Worm (Caenorhabditis elegans) whole organism, young adult: Measurements from ENCODE around the gene F52D2.7.

Experiments
- B0019.2 ChIP-seq: fragments of 200-800 bp; sonication (Bioruptor generic); conservative IDR thresholded peaks from 2 replicates; pipeline ENCODE4 v1.3.6; 2022; ENCODE audit warnings: missing genetic modification reagents, missing genetic modification characterization, missing compliant biosample characterization
- B0035.1 ChIP-seq: sonication (generic microtip); optimal IDR thresholded peaks from 2 replicates; lab custom pipeline; 2016; ENCODE audit warnings: missing genetic modification characterization, mild to moderate bottlenecking, missing compliant biosample characterization, missing genotype, missing genetic modification reagents
- F10E7.11 ChIP-seq: sonication (generic microtip); optimal IDR thresholded peaks from 2 replicates; lab custom pipeline; 2017; ENCODE audit warnings: mild to moderate bottlenecking, missing genetic modification characterization, moderate library complexity, missing compliant biosample characterization
- F22D6.2 ChIP-seq: sonication (generic microtip); optimal IDR thresholded peaks from 2 replicates; lab custom pipeline; 2016; ENCODE audit warnings: mild to moderate bottlenecking, missing genetic modification characterization, missing compliant biosample characterization
- F33H1.4 ChIP-seq: fragments of 200-800 bp; sonication (Bioruptor generic); IDR thresholded peaks from 2 replicates; pipeline ENCODE4 v1.3.6; 2022; ENCODE audit warnings: missing genetic modification reagents, missing genetic modification characterization, missing compliant biosample characterization
- T26A5.8 ChIP-seq: sonication (generic microtip); optimal IDR thresholded peaks from 2 replicates; lab custom pipeline; 2016; ENCODE audit warnings: missing genetic modification characterization, missing compliant biosample characterization
- aptf-2 ChIP-seq: fragments of 200-800 bp; sonication (Bioruptor generic); conservative IDR thresholded peaks from 2 replicates; pipeline ENCODE4 v1.3.6; 2022; ENCODE audit warnings: missing genetic modification reagents, missing genetic modification characterization, missing compliant biosample characterization
- attf-3 ChIP-seq: fragments of 200-800 bp; sonication (Bioruptor generic); conservative IDR thresholded peaks from 2 replicates; pipeline ENCODE4 v1.3.6; 2022; ENCODE audit warnings: missing genetic modification reagents, missing genetic modification characterization, missing compliant biosample characterization
- bed-1 ChIP-seq: fragments of 200-800 bp; sonication (Bioruptor generic); IDR thresholded peaks from 2 replicates; pipeline ENCODE4 v1.3.6; 2022; ENCODE audit warnings: missing genetic modification reagents, missing genetic modification characterization, missing compliant biosample characterization
- bed-2 ChIP-seq: fragments of 200-800 bp; sonication (Bioruptor generic); IDR thresholded peaks from 2 replicates; pipeline ENCODE4 v1.3.6; 2022; ENCODE audit warnings: missing genetic modification reagents, missing genetic modification characterization, missing compliant biosample characterization
- cebp-1 ChIP-seq, 2 experiments: fragments of 200-800 bp in 1 of 2; sonication (Bioruptor generic) in 1 of 2; sonication (generic microtip) in 1 of 2; IDR thresholded peaks in 1 of 2; optimal IDR thresholded peaks in 1 of 2; 2 replicates each; pipeline versions ENCODE4 v1.3.6 to Lab custom; 2017 to 2022; ENCODE audit warnings: missing compliant biosample characterization in 2 of 2, missing genetic modification characterization in 2 of 2, mild to moderate bottlenecking in 1 of 2, missing genetic modification reagents in 1 of 2, moderate library complexity in 1 of 2
- ceh-58 ChIP-seq: fragments of 200-800 bp; sonication (Bioruptor generic); IDR thresholded peaks from 2 replicates; pipeline ENCODE4 v1.3.6; 2022; ENCODE audit warnings: missing genetic modification characterization, missing compliant biosample characterization
- efl-1 ChIP-seq: fragments of 150-350 bp; optimal IDR thresholded peaks from 2 replicates; lab custom pipeline; 2014; ENCODE audit warnings: missing biosample characterization, missing genetic modification reagents, missing genetic modification characterization
- egrh-3 ChIP-seq: fragments of 200-800 bp; sonication (Bioruptor generic); IDR thresholded peaks from 2 replicates; pipeline ENCODE4 v1.3.6; 2022; ENCODE audit warnings: missing genetic modification reagents, missing genetic modification characterization, missing compliant biosample characterization
- ets-4 ChIP-seq: fragments of 200-800 bp; sonication (Bioruptor generic); optimal IDR thresholded peaks from 2 replicates; lab custom pipeline; 2018; ENCODE audit warnings: mild to moderate bottlenecking, missing genetic modification characterization, missing compliant biosample characterization
- fkh-3 ChIP-seq: sonication (generic microtip); optimal IDR thresholded peaks from 2 replicates; lab custom pipeline; 2016; ENCODE audit warnings: mild to moderate bottlenecking, missing genetic modification characterization, missing compliant biosample characterization
- gei-17 ChIP-seq: fragments of 200-800 bp; sonication (Bioruptor generic); optimal IDR thresholded peaks from 2 replicates; lab custom pipeline; 2018; ENCODE audit warnings: mild to moderate bottlenecking, missing genetic modification characterization, missing compliant biosample characterization
- him-1 ChIP-seq: sonication (generic microtip); optimal IDR thresholded peaks from 2 replicates; lab custom pipeline; 2016; ENCODE audit warnings: missing genotype, missing genetic modification reagents, missing genetic modification characterization, missing compliant biosample characterization
- hlh-26 ChIP-seq: fragments of 200-800 bp; sonication (Bioruptor generic); conservative IDR thresholded peaks from 2 replicates; pipeline ENCODE4 v1.3.6; 2022; ENCODE audit warnings: missing genetic modification reagents, missing genetic modification characterization, missing compliant biosample characterization
- hsf-1 ChIP-seq: fragments of 200-800 bp; sonication (Bioruptor generic); IDR thresholded peaks from 2 replicates; pipeline ENCODE4 v1.3.6; 2022; ENCODE audit warnings: missing genetic modification reagents, missing genetic modification characterization, missing compliant biosample characterization
- lin-54 ChIP-seq: fragments of 200-800 bp; sonication (Bioruptor generic); optimal IDR thresholded peaks from 2 replicates; lab custom pipeline; 2018; ENCODE audit warnings: mild to moderate bottlenecking, missing genetic modification characterization, missing compliant biosample characterization
- madf-6 ChIP-seq: fragments of 200-800 bp; sonication (Bioruptor generic); IDR thresholded peaks from 2 replicates; pipeline ENCODE4 v1.3.6; 2022; ENCODE audit warnings: missing genetic modification reagents, missing genetic modification characterization, missing compliant biosample characterization
- mxl-1 ChIP-seq: sonication (generic microtip); optimal IDR thresholded peaks from 2 replicates; lab custom pipeline; 2016; ENCODE audit warnings: missing genetic modification characterization, missing compliant biosample characterization
- rcor-1 ChIP-seq: fragments of 200-800 bp; sonication (Bioruptor generic); IDR thresholded peaks from 2 replicates; pipeline ENCODE4 v1.3.6; 2022; ENCODE audit warnings: missing genetic modification reagents, missing genetic modification characterization, missing compliant biosample characterization
- rpc-1 ChIP-seq, 2 experiments: fragments of 150-350 bp in 1 of 2; sonication (generic microtip) in 1 of 2; optimal IDR thresholded peaks; 2 replicates each; lab custom pipeline; 2014 to 2018; ENCODE audit warnings: missing biosample characterization in 1 of 2, missing genetic modification characterization in 1 of 2, missing genetic modification reagents in 1 of 2, missing genotype in 1 of 2
- sdz-38 ChIP-seq: sonication (generic microtip); optimal IDR thresholded peaks from 2 replicates; lab custom pipeline; 2016; ENCODE audit warnings: missing genotype, missing genetic modification characterization, missing compliant biosample characterization
- unc-62 ChIP-seq: fragments of 150-350 bp; optimal IDR thresholded peaks from 2 replicates; lab custom pipeline; 2014; ENCODE audit warnings: missing biosample characterization, missing genetic modification reagents, missing genetic modification characterization
- zim-3 ChIP-seq: sonication (generic microtip); optimal IDR thresholded peaks from 2 replicates; lab custom pipeline; 2017; ENCODE audit warnings: mild to moderate bottlenecking, missing genetic modification characterization, moderate library complexity, missing compliant biosample characterization
- ztf-18 ChIP-seq: sonication (generic microtip); optimal IDR thresholded peaks from 2 replicates; lab custom pipeline; 2016; ENCODE audit warnings: missing genotype, mild to moderate bottlenecking, missing genetic modification characterization, missing compliant biosample characterization
- ztf-22 ChIP-seq: fragments of 200-800 bp; sonication (Bioruptor generic); optimal IDR thresholded peaks from 2 replicates; lab custom pipeline; 2018; ENCODE audit warnings: mild to moderate bottlenecking, missing genetic modification characterization, moderate library complexity, missing compliant biosample characterization
- ztf-26 ChIP-seq: sonication (generic microtip); optimal IDR thresholded peaks from 2 replicates; lab custom pipeline; 2017; ENCODE audit warnings: missing genetic modification characterization, missing compliant biosample characterization

Gene F52D2.7

ce11 chrX:1998825-1999224 lies 36.5 kb downstream of the F52D2.7 start (continued):
- no peak for TF ChIP-seq ztf-22 (GFP tag; lab: Kevin White, UChicago)
- no peak for TF ChIP-seq hlh-26
- no peak for TF ChIP-seq bed-2 (GFP tag; lab: Robert Waterston, UW)
- TF ChIP-seq attf-3 (GFP tag; lab: Robert Waterston, UW): no peak
- no peak for TF ChIP-seq sdz-38 (tag; lab: Kevin White, UChicago)
- no peak for TF ChIP-seq F10E7.11
- no peak for TF ChIP-seq zim-3 (tag; lab: Kevin White, UChicago)
- no peak for TF ChIP-seq F33H1.4 (GFP tag; lab: Robert Waterston, UW)
- TF ChIP-seq rpc-1 (optimal IDR thresholded peaks at IDR 0.05; lab: Kevin White, UChicago): peak; percentile 39
- TF ChIP-seq rpc-1 (tag; optimal IDR thresholded peaks at IDR 0.05; lab: Kevin White, UChicago): peak; percentile 71
- no peak for TF ChIP-seq rcor-1 (GFP tag; lab: Robert Waterston, UW)
- TF ChIP-seq B0035.1 (tag; lab: Kevin White, UChicago): no peak
- no peak for TF ChIP-seq bed-1 (GFP tag; lab: Robert Waterston, UW)

DNA sequence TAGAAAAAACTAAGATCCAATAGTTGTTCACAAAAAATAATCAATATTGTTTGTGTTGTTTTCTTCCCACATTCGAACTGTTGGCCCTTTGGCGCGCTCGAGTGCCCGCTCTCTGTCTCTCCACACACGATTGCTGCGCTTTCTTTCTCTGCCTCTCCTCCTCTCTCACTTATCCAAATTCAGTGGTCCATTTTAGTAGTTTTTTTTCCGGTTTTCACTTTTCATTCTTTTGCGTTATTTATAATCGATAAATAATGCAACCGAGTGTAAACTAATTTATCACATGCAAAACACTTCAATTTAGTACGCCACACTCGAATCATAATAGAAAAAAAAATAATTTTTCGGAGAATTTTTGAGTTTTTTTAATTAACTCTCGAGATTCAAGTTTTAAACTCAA lies 38.1 kb downstream of the F52D2.7 start:
- TF ChIP-seq efl-1 (peak; percentile 17), gei-17 (GFP tag; lab: Kevin White, UChicago) (no peak)
- TF ChIP-seq, all 124 proteins: peak for 1

- TF ChIP-seq hsf-1 (GFP tag; lab: Robert Waterston, UW) (peak; percentile 95), egrh-3 (GFP tag; lab: Robert Waterston, UW) (peak; percentile 79), madf-6 (GFP tag; lab: Robert Waterston, UW) (0 out of 2 replicates have a peak, but pooled peaks have one; percentile 6)
Observed at ce11 chrX:2002613-2003012, 40.2 kb downstream of the F52D2.7 start.

ce11 chrX:2012491-2013201 lies 50.3 kb downstream of the F52D2.7 start, which contains the start of gene Y102A11A.9:
Gene Y102A11A.9 (plus strand): TSS chrX:2013151.
- TF ChIP-seq B0019.2 (GFP tag; lab: Robert Waterston, UW) (no peak), ceh-58 (no peak), T26A5.8 (tag; lab: Kevin White, UChicago) (no peak), ztf-18 (tag; lab: Kevin White, UChicago) (no peak), him-1 (tag; lab: Kevin White, UChicago) (no peak), fkh-3 (tag; lab: Kevin White, UChicago) (no peak), F22D6.2 (no peak), unc-62 (GFP tag; lab: Kevin White, UChicago) (no peak)

- TF ChIP-seq cebp-1 (GFP tag; IDR thresholded peaks at IDR 0.05; lab: Robert Waterston, UW) (peak; percentile 88), cebp-1 (tag; optimal IDR thresholded peaks at IDR 0.05; lab: Kevin White, UChicago) (peak; percentile 95), unc-62 (GFP tag; lab: Kevin White, UChicago) (peak; percentile 84), mxl-1 (tag; lab: Kevin White, UChicago) (no peak), lin-54 (GFP tag; lab: Kevin White, UChicago) (no peak), ets-4 (no peak), ztf-26 (no peak), aptf-2 (no peak)
Observed at ce11 chrX:2013912-2014311, 51.5 kb downstream of the F52D2.7 start.
